Worm (Caenorhabditis elegans) whole organism, midembryonic: ENCODE data around the gene F35H10.3.

Source experiments
- cog-1 ChIP-seq: sonication (generic microtip); optimal IDR thresholded peaks from 2 replicates; lab custom pipeline; 2016; ENCODE audit warnings: missing genetic modification characterization, missing compliant biosample characterization
- flt-1 ChIP-seq: fragments of 200-800 bp; sonication (Bioruptor generic); IDR thresholded peaks from 2 replicates; pipeline ENCODE4 v1.3.6; 2022; ENCODE audit warnings: missing genetic modification characterization, missing compliant biosample characterization
- klf-2 ChIP-seq: fragments of 200-800 bp; sonication (Bioruptor generic); conservative IDR thresholded peaks from 2 replicates; pipeline ENCODE4 v1.3.6; 2022; ENCODE audit warnings: missing genetic modification reagents, missing genetic modification characterization, missing compliant biosample characterization
- tab-1 ChIP-seq: fragments of 200-800 bp; sonication (Bioruptor generic); IDR thresholded peaks from 2 replicates; pipeline ENCODE4 v1.3.6; 2022; ENCODE audit warnings: missing genetic modification characterization, missing compliant biosample characterization
- ztf-23 ChIP-seq: fragments of 200-800 bp; sonication (Bioruptor generic); IDR thresholded peaks from 2 replicates; pipeline ENCODE4 v1.3.6; 2022; ENCODE audit warnings: missing genetic modification reagents, missing genetic modification characterization, missing compliant biosample characterization
- ztf-29 ChIP-seq: fragments of 200-800 bp; sonication (Bioruptor generic); IDR thresholded peaks from 2 replicates; pipeline ENCODE4 v1.3.6; 2022; ENCODE audit warnings: missing genetic modification reagents, missing genetic modification characterization, missing compliant biosample characterization

DNA sequence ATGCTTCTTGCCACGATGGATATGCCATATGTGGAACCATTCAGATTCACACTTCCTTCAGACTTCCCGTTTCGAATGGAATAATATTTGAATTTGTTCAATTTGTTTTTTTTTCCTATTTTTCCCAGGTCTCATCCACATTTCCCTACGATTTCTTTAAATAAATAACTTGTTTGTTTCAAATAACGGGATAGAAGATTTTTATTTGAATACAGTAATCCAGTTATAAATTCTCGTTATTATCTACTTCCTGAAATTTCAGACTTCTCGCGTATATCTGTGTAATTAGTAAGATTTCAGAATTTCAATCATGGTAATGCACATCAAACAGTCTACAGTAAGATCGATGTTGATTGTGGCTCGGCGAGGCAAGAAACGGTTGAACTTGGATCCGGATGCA lies 25.3 kb upstream of the F35H10.3 start, which contains the start of gene F35H10.5:
- TF ChIP-seq tab-1 (no peak), flt-1 (GFP tag; lab: Robert Waterston, UW) (no peak), ztf-29 (no peak), cog-1 (tag; lab: Kevin White, UChicago) (no peak), klf-2 (GFP tag; lab: Robert Waterston, UW) (no peak), ztf-23 (no peak)
